Fruit fly (Drosophila melanogaster): ENCODE data around the gene beta-PheRS.
A peak's percentile ranks its signal among the peaks of the same experiment; 100 is the strongest.

Gene beta-PheRS

DNA sequence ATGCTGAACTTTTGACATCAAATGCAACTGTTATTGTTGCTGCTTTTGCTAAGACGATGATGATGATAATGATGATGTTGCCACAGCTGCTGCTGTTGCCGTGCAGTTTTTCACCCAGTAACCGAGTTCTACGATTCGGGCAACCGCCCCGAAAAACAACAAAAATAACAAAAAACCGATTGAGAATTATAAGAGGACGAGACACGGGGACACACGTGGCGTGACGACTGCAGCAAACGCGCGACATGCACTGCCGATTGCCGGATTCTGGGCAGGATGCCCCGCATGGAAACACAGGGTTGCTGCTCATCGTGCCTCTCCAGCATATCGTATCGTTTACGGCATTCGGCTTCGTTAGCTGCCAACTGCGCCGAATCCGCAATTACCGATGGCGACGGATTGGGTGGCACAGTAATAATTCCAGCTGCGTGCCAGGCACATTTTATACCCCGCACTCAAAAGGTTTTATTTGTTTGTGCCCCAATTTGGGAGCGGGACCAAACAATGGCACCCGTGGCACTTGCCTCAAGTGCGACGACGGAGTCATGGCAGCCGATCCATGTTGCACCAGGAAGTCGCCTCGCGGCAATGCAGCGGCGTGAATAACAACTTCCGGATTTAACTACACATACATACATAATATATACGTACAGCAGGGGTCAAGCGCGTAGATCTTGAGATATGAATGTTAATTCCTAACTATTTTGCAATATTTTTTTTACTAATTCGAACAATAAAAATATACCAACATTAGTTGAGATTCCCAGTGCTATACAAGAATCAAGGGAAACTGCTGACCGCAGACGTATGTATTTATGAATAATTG lies 11.3 kb upstream of the beta-PheRS start (continued):
- TF ChIP-seq MTF-1 (GFP tag; optimal IDR thresholded peaks at IDR 0.05; ENCODE audit: borderline replicate concordance) (no peak), CG4617 (GFP tag; optimal IDR thresholded peaks at IDR 0.05; ENCODE audit: borderline replicate concordance) (no peak), CG1647 (GFP tag; optimal IDR thresholded peaks at IDR 0.05) (no peak), Atf-2 (GFP tag; optimal IDR thresholded peaks at IDR 0.05) (no peak), Hr39 (optimal IDR thresholded peaks at IDR 0.05) (no peak), gfzf (GFP tag; optimal IDR thresholded peaks at IDR 0.05) (no peak), CG7928 (GFP tag; optimal IDR thresholded peaks at IDR 0.05) (no peak), Doc3 (GFP tag; IDR thresholded peaks at IDR 0.05; ENCODE audit: partially characterized antibody) (no peak), tio (GFP tag; optimal IDR thresholded peaks at IDR 0.05) (no peak), Adf1 (GFP tag; IDR thresholded peaks at IDR 0.05) (no peak), CG11560 (tag; IDR thresholded peaks at IDR 0.05) (no peak), CG17359 (tag; optimal IDR thresholded peaks at IDR 0.05) (no peak), tll (GFP tag; optimal IDR thresholded peaks at IDR 0.05) (no peak), Sry-β (GFP tag; optimal IDR thresholded peaks at IDR 0.05) (no peak), psq (GFP tag; optimal IDR thresholded peaks at IDR 0.05) (no peak), CG14014 (GFP tag; IDR thresholded peaks at IDR 0.05) (no peak), sens-2 (GFP tag; IDR thresholded peaks at IDR 0.05) (no peak), CG4820 (GFP tag; optimal IDR thresholded peaks at IDR 0.05) (no peak), CG6175 (GFP tag; IDR thresholded peaks at IDR 0.05) (no peak), luna (GFP tag; optimal IDR thresholded peaks at IDR 0.05) (no peak), CG10543 (GFP tag; optimal IDR thresholded peaks at IDR 0.05) (no peak), wdn (GFP tag; IDR thresholded peaks at IDR 0.05) (no peak), CG3163 (GFP tag; optimal IDR thresholded peaks at IDR 0.05) (no peak), Nf-YB (GFP tag; optimal IDR thresholded peaks at IDR 0.05) (no peak), az2 (GFP tag; optimal IDR thresholded peaks at IDR 0.05) (no peak), jing (GFP tag; optimal IDR thresholded peaks at IDR 0.05) (no peak), CG31441 (GFP tag; IDR thresholded peaks at IDR 0.05) (no peak), pzg (GFP tag; optimal IDR thresholded peaks at IDR 0.05) (peak; percentile 1), CG10431 (GFP tag; optimal IDR thresholded peaks at IDR 0.05) (no peak), CG2678 (tag; optimal IDR thresholded peaks at IDR 0.05) (peak; percentile 2), vfl (GFP tag; optimal IDR thresholded peaks at IDR 0.05) (no peak), gt (GFP tag; IDR thresholded peaks at IDR 0.05) (no peak), pb (GFP tag; optimal IDR thresholded peaks at IDR 0.05) (no peak), nom (GFP tag; optimal IDR thresholded peaks at IDR 0.05) (no peak), B-H2 (GFP tag; optimal IDR thresholded peaks at IDR 0.05) (no peak), PHDP (tag; optimal IDR thresholded peaks at IDR 0.05) (no peak), danr (GFP tag; IDR thresholded peaks at IDR 0.05) (no peak), CG12769 (tag; optimal IDR thresholded peaks at IDR 0.05) (no peak), CG2120 (GFP tag; optimal IDR thresholded peaks at IDR 0.05) (no peak), H2.0 (GFP tag; IDR thresholded peaks at IDR 0.05) (no peak), corto (GFP tag; optimal IDR thresholded peaks at IDR 0.05) (no peak), bab2 (GFP tag; optimal IDR thresholded peaks at IDR 0.05) (no peak), pho (GFP tag; optimal IDR thresholded peaks at IDR 0.05) (no peak), Hr51 (GFP tag; optimal IDR thresholded peaks at IDR 0.05) (peak in 1 of 2 experiments; percentile 27), CG1024 (GFP tag; IDR thresholded peaks at IDR 0.05) (no peak), CG14710 (tag; optimal IDR thresholded peaks at IDR 0.05) (no peak), Dll (GFP tag; IDR thresholded peaks at IDR 0.05; ENCODE audit: partially characterized antibody) (no peak), CG31365 (tag; optimal IDR thresholded peaks at IDR 0.05) (no peak), CG13424 (tag; optimal IDR thresholded peaks at IDR 0.05) (no peak), ind (GFP tag; optimal IDR thresholded peaks at IDR 0.05) (no peak)

Data from whole organism, embryonic.